Worm (Caenorhabditis elegans): Measurements from ENCODE around the gene R05D3.12.

The R05D3.12 gene

DNA sequence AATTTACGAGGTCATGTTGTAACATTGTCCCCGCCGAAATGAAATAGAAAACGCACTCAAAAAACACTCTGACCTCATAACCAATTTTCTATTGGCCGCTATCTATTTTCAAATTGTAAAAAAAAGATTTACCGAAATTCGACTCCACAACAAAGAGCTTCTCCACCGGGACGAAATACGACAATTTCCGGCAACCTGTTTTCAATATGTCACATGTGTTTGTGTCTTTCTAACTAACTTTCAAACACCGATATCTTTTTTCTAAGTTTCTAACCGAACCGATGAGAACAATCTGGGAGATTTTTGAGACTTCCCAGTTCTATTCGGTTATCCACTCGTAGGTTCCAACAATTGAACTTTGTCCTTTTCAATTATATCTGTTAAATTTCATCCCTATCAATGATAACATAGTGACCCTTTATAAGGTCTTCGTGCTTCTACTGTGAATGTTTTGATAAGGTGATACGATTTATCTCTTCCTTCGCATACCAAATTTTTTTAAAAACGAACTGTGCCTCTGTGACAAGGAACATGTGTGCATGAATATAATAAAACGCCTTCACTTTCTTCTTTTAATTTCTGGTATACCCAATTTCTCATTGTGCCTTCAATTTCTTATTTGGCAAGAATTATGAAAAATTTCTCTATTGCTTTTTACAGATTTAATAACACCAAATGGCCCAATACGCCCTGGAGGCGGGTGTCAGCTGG is 9.0 kb upstream of the R05D3.12 start, which contains the start of gene lmbr-1:
Gene lmbr-1, plus strand, starts transcription at position 661 of the 711 bp plus-strand sequence.
- TF ChIP-seq pes-1 (GFP tag; IDR thresholded peaks at IDR 0.05) (no peak), ceh-13 (GFP tag; optimal IDR thresholded peaks at IDR 0.05) (no peak), scrt-1 (GFP tag; IDR thresholded peaks at IDR 0.05) (no peak), flt-1 (GFP tag; IDR thresholded peaks at IDR 0.05) (no peak), ets-7 (tag; optimal IDR thresholded peaks at IDR 0.05) (no peak), tra-4 (tag; optimal IDR thresholded peaks at IDR 0.05) (no peak), aly-1 (tag; optimal IDR thresholded peaks at IDR 0.05) (no peak), hmbx-1 (tag; optimal IDR thresholded peaks at IDR 0.05) (no peak), tbx-11 (GFP tag; IDR thresholded peaks at IDR 0.05) (no peak), tbx-37 (GFP tag; conservative IDR thresholded peaks at IDR 0.05) (no peak), F13C5.2 (tag; optimal IDR thresholded peaks at IDR 0.05) (no peak), hmg-4 (GFP tag; optimal IDR thresholded peaks at IDR 0.05) (no peak), ama-1 (optimal IDR thresholded peaks at IDR 0.05) (no peak), B0310.2 (tag; optimal IDR thresholded peaks at IDR 0.05) (no peak)

DNA sequence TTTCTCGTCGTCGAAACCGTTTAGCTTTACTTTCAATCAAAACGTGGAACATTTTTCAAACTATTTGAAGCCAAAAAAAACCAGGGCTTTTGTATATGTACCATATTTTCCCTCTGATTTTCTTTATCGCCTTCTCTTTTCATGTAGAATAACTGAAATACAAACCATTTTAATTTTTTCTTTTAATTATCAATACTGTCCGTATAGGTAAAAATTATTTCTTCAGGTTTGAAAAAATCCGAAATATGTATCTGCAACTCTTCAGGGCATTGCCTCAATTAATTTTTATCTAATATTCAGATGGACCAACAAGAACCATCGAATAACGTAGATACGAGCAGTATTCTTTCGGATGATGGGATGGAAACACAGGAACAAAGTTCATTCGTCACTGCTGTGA is 5.7 kb upstream of the R05D3.12 start, which contains the start of gene met-2:
Gene met-2, plus strand, starts transcription at position 301 of the 400 bp plus-strand sequence.
- TF ChIP-seq ceh-13 (GFP tag; optimal IDR thresholded peaks at IDR 0.05), result no peak
- TF ChIP-seq ama-1 (optimal IDR thresholded peaks at IDR 0.05), result no peak
- TF ChIP-seq B0310.2 (tag; optimal IDR thresholded peaks at IDR 0.05), result no peak
- TF ChIP-seq ceh-36 (tag; optimal IDR thresholded peaks at IDR 0.05), result no peak
- no peak for TF ChIP-seq flt-1 (GFP tag; IDR thresholded peaks at IDR 0.05)
- no peak for TF ChIP-seq aly-1 (tag; optimal IDR thresholded peaks at IDR 0.05)
- no peak for TF ChIP-seq hmbx-1 (tag; optimal IDR thresholded peaks at IDR 0.05)
- TF ChIP-seq tra-4 (tag; optimal IDR thresholded peaks at IDR 0.05), result no peak
- no peak for TF ChIP-seq sea-1 (GFP tag; conservative IDR thresholded peaks at IDR 0.05)
- no peak for TF ChIP-seq tbx-37 (GFP tag; conservative IDR thresholded peaks at IDR 0.05)
- TF ChIP-seq tbx-11 (GFP tag; IDR thresholded peaks at IDR 0.05), result no peak
- no peak for TF ChIP-seq F13C5.2 (tag; optimal IDR thresholded peaks at IDR 0.05)
- no peak for TF ChIP-seq scrt-1 (GFP tag; IDR thresholded peaks at IDR 0.05)
- no peak for TF ChIP-seq ets-7 (tag; optimal IDR thresholded peaks at IDR 0.05)
- no peak for TF ChIP-seq hnd-1 (tag; optimal IDR thresholded peaks at IDR 0.05)

DNA sequence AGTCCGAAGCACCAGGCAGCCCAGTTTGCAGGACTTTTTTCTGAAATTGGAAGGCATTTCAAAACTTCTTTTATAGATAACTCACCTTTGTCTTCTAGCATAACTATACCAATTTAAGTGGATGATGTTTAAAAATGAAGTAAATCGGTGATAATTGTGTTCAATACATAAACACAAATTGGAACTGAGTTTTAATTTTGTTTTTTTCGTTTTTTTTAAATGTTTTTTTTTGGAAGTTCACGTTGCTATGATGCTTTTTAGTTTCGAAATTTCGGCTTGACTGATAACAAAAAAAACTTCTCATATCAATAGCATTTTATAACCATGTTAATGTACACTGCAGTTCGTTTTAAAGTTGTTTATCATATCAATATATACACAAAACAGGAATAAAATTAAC is 8.8 kb downstream of the R05D3.12 start, which contains the start of gene ZK353.4:
Gene ZK353.4, minus strand, starts transcription at position 101 of the 400 bp plus-strand sequence.
- TF ChIP-seq flt-1 (GFP tag; IDR thresholded peaks at IDR 0.05) (no peak), B0310.2 (tag; optimal IDR thresholded peaks at IDR 0.05) (no peak), scrt-1 (GFP tag; IDR thresholded peaks at IDR 0.05) (no peak), hnd-1 (tag; optimal IDR thresholded peaks at IDR 0.05) (no peak), hmbx-1 (tag; optimal IDR thresholded peaks at IDR 0.05) (no peak), tra-4 (tag; optimal IDR thresholded peaks at IDR 0.05) (no peak), ceh-13 (GFP tag; optimal IDR thresholded peaks at IDR 0.05) (no peak)

DNA sequence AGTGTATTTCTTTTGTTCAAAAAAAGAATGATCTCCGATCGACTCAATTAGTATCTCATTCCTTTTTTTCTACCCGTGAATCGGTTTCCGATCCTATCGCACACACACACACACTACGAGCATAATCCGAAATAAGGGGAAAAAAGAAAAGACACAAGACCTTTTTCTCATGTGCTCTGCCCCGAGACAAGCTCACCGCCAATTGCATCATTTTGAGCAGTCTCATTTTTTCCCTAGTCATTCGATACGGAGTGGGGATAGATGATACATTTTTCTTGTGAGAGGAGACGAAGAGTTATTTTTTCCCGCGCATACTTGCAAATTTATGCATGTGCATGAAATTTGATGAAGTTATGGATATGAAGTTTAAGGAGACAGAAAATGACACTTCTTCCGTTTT is 11.6 kb downstream of the R05D3.12 start:
- TF ChIP-seq sea-1 (GFP tag; conservative IDR thresholded peaks at IDR 0.05), result no peak
- TF ChIP-seq flt-1 (GFP tag; IDR thresholded peaks at IDR 0.05), result no peak
- TF ChIP-seq F13C5.2 (tag; optimal IDR thresholded peaks at IDR 0.05), result no peak
- no peak for TF ChIP-seq pes-1 (GFP tag; IDR thresholded peaks at IDR 0.05)
- no peak for TF ChIP-seq B0310.2 (tag; optimal IDR thresholded peaks at IDR 0.05)

DNA sequence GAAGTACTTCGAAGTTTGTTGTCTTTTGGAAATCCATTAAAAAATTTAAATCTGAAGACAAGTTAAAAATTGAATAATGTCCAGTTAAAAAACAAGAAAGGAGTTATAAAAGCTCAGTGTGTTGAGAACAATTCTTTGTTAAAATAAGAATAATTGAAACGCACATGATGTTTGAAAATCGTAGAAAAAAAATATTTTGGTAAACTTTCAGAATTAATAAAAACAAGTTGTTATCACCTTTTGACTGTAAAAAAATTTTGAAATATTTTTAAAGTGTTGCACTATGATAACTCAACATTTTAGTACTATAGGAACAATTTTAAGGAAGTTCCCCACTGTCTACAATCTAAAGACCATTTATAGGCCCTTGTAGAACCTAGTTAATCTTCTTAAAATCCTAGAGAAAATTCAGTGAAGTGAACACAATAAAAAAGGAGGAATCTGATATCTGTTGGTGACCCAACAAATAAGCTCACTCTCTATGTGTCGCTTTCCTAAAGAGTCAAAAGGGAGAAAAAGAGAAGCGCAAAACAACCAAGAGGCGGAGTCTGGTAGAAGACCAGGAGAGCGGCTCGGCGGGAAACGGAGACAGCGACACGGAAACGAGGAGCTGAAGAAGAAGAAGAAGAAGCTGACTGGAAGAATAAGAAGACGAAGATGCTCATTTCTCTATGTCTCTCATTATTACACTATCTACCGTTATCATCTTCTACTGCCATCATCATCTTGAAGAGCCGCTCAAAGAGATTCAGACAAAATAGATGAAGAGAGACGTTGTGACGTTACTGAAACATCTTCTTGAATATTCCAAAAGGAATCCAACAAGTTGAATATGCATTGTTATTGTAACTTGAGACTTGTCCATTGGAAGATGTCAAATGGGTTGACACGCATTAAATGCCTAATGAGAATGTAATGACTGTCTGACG is 13.9 kb downstream of the R05D3.12 start, which contains the start of gene ZK353.10:
Gene ZK353.10, minus strand, starts transcription at position 51 of the 929 bp plus-strand sequence.
- TF ChIP-seq tbx-37 (GFP tag; conservative IDR thresholded peaks at IDR 0.05), result no peak
- TF ChIP-seq ets-7 (tag; optimal IDR thresholded peaks at IDR 0.05), result no peak
- TF ChIP-seq aly-1 (tag; optimal IDR thresholded peaks at IDR 0.05), result no peak
- TF ChIP-seq ceh-13 (GFP tag; optimal IDR thresholded peaks at IDR 0.05), result no peak
- TF ChIP-seq F13C5.2 (tag; optimal IDR thresholded peaks at IDR 0.05), result no peak
- no peak for TF ChIP-seq sea-1 (GFP tag; conservative IDR thresholded peaks at IDR 0.05)
- no peak for TF ChIP-seq hnd-1 (tag; optimal IDR thresholded peaks at IDR 0.05)
- no peak for TF ChIP-seq scrt-1 (GFP tag; IDR thresholded peaks at IDR 0.05)
- TF ChIP-seq ama-1 (optimal IDR thresholded peaks at IDR 0.05), result no peak
- no peak for TF ChIP-seq tbx-11 (GFP tag; IDR thresholded peaks at IDR 0.05)
- no peak for TF ChIP-seq hmg-4 (GFP tag; optimal IDR thresholded peaks at IDR 0.05)
- no peak for TF ChIP-seq ceh-36 (tag; optimal IDR thresholded peaks at IDR 0.05)
- TF ChIP-seq B0310.2 (tag; optimal IDR thresholded peaks at IDR 0.05), result no peak

DNA sequence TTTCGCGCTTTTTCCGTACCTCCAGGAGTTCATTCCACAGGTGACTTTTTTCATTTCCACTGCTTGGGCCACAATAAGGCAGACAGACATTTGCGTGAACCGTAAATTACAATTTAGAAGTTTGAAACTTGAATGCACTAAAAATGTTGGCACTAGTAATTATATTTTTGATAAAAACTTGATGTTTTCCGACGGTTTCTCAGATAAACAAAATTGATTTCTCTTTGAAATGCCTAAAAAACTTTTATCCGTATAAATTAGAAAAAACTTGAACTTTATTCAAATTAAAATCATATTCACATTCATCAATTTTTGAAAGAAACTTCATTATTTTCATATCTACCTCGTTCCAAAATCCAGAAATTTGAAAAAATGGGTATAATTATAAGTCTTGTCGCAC is 14.9 kb downstream of the R05D3.12 start, which contains the start of gene ZK353.3:
Gene ZK353.3, plus strand, starts transcription at position 301 of the 400 bp plus-strand sequence.
- TF ChIP-seq B0310.2 (tag; optimal IDR thresholded peaks at IDR 0.05), result no peak

DNA sequence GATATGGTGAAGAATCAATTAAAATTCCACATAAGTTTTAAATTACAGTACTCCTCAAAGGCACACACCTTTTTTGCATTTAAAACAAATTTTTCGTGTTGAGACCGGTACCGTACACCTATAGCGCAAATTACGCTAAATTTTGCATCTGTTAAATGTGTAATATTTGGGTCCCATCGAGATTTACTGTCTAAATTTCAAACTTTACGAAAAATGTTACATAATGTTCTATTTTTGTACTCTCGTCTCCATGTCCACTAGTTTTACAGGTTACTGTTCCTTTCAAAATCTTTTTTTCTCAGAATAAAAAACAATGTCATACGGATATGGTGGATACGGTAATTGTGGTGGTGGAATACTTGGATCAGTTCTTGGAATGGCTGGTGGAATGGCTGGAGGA is 17.7 kb downstream of the R05D3.12 start, which contains the start of gene ZK353.2:
Gene ZK353.2, plus strand, starts transcription at position 301 of the 400 bp plus-strand sequence.
- no peak for TF ChIP-seq ceh-13 (GFP tag; optimal IDR thresholded peaks at IDR 0.05)
- no peak for TF ChIP-seq hnd-1 (tag; optimal IDR thresholded peaks at IDR 0.05)

All from whole organism, early embryonic.